In genomic region chrIV:13521785-13522184, ce11 we compare ENCODE assay signal across 4 worm cellular contexts.
A peak's percentile ranks its signal among the peaks of the same experiment; 100 is the strongest.
TF ChIP-seq lines count a peak whose summit lies in the region.

Gene dcap-2 (minus strand): TSS chrIV:13521870.

TF ChIP-seq in whole organism, L1 larva, 84 proteins besides CTCF, POLR2A, EP300 and RAD21 (continued from another document):
- TF ChIP-seq unc-62 (GFP tag; optimal IDR thresholded peaks at IDR 0.05; lab: Kevin White, UChicago) (no peak), unc-86 (tag; optimal IDR thresholded peaks at IDR 0.05; lab: Kevin White, UChicago) (no peak), vab-15 (tag; optimal IDR thresholded peaks at IDR 0.05; lab: Kevin White, UChicago) (no peak), hpl-2 (GFP tag; optimal IDR thresholded peaks at IDR 0.05; lab: Kevin White, UChicago) (no peak), C34B4.2 (tag; optimal IDR thresholded peaks at IDR 0.05; lab: Kevin White, UChicago) (no peak), efl-1 (optimal IDR thresholded peaks at IDR 0.05; lab: Kevin White, UChicago) (peak in 1 of 2 experiments; percentile 6), efl-1 (GFP tag; optimal IDR thresholded peaks at IDR 0.05 in 1 of 2; lab: Kevin White, UChicago) (peak in 1 of 2 experiments; percentile 4), pax-3 (tag; optimal IDR thresholded peaks at IDR 0.05; lab: Kevin White, UChicago) (no peak), egl-27 (tag; optimal IDR thresholded peaks at IDR 0.05; lab: Kevin White, UChicago) (no peak), C16A3.4 (tag; optimal IDR thresholded peaks at IDR 0.05; lab: Kevin White, UChicago) (peak; percentile 5), ceh-8 (GFP tag; optimal IDR thresholded peaks at IDR 0.05; lab: Kevin White, UChicago) (no peak), blmp-1 (tag; optimal IDR thresholded peaks at IDR 0.05; lab: Kevin White, UChicago) (peak; percentile 29), Y116A8C.19 (tag; optimal IDR thresholded peaks at IDR 0.05; lab: Kevin White, UChicago; ENCODE audit: borderline replicate concordance) (no peak), ztf-11 (tag; optimal IDR thresholded peaks at IDR 0.05; lab: Kevin White, UChicago) (no peak), alr-1 (tag; optimal IDR thresholded peaks at IDR 0.05; lab: Kevin White, UChicago; ENCODE audit: borderline replicate concordance) (no peak), lin-39 (tag; optimal IDR thresholded peaks at IDR 0.05; lab: Kevin White, UChicago) (no peak), dpl-1 (GFP tag; optimal IDR thresholded peaks at IDR 0.05; lab: Kevin White, UChicago) (peak in 1 of 3 experiments; percentile 21), pqm-1 (tag; optimal IDR thresholded peaks at IDR 0.05; lab: Kevin White, UChicago) (no peak), nhr-20 (tag; optimal IDR thresholded peaks at IDR 0.05; lab: Kevin White, UChicago) (no peak), aly-2 (tag; optimal IDR thresholded peaks at IDR 0.05; lab: Kevin White, UChicago) (no peak)
TF ChIP-seq in whole organism, L1 larva: peak in this region for 7.

TF ChIP-seq in whole organism, L2 larva, 48 proteins besides CTCF, POLR2A, EP300 and RAD21 (continued from another document):
- no peak for TF ChIP-seq Y55F3AM.14 (GFP tag; optimal IDR thresholded peaks at IDR 0.05; lab: Kevin White, UChicago)
- no peak for TF ChIP-seq ztf-11 (tag; optimal IDR thresholded peaks at IDR 0.05; lab: Kevin White, UChicago)
- no peak for TF ChIP-seq unc-39 (tag; optimal IDR thresholded peaks at IDR 0.05; lab: Kevin White, UChicago)
- TF ChIP-seq sma-3 (GFP tag; optimal IDR thresholded peaks at IDR 0.05; lab: Kevin White, UChicago), result no peak
- no peak for TF ChIP-seq skn-1 (tag; optimal IDR thresholded peaks at IDR 0.05; lab: Kevin White, UChicago)
- peak; percentile 4 for TF ChIP-seq crh-2 (tag; optimal IDR thresholded peaks at IDR 0.05; lab: Kevin White, UChicago)

TF ChIP-seq in whole organism, L3 larva, 47 proteins besides CTCF, POLR2A, EP300 and RAD21 (continued from another document):
- TF ChIP-seq aly-2 (tag; optimal IDR thresholded peaks at IDR 0.05; lab: Kevin White, UChicago) (no peak), nhr-12 (tag; optimal IDR thresholded peaks at IDR 0.05; lab: Kevin White, UChicago) (no peak), lin-15B (tag; optimal IDR thresholded peaks at IDR 0.05; lab: Kevin White, UChicago) (peak; percentile 8), mml-1 (tag; optimal IDR thresholded peaks at IDR 0.05; lab: Kevin White, UChicago) (no peak), nhr-43 (tag; optimal IDR thresholded peaks at IDR 0.05; lab: Kevin White, UChicago; ENCODE audit: poor library complexity, severe bottlenecking) (no peak), ceh-16 (tag; optimal IDR thresholded peaks at IDR 0.05; lab: Kevin White, UChicago) (no peak), egl-5 (tag; optimal IDR thresholded peaks at IDR 0.05; lab: Kevin White, UChicago) (no peak), skn-1 (tag; optimal IDR thresholded peaks at IDR 0.05; lab: Kevin White, UChicago) (no peak), nhr-67 (tag; optimal IDR thresholded peaks at IDR 0.05; lab: Kevin White, UChicago) (no peak), nfya-1 (tag; optimal IDR thresholded peaks at IDR 0.05; lab: Kevin White, UChicago; ENCODE audit: insufficient read depth) (peak; percentile 46)

TF ChIP-seq in whole organism, L4 larva, 104 proteins besides CTCF, POLR2A, EP300 and RAD21 (continued from another document):
- TF ChIP-seq nhr-237 (tag; optimal IDR thresholded peaks at IDR 0.05; lab: Kevin White, UChicago), result no peak
